Fruit fly (Drosophila melanogaster) whole organism, embryonic: Measurements from ENCODE around the gene CG15742.

Experiments used
- CG1233 ChIP-seq: fragments of 200-800 bp; sonication (Bioruptor generic); optimal IDR thresholded peaks from 4 replicates; lab custom pipeline; 2018; ENCODE audit warnings: missing biosample characterization, mild to moderate bottlenecking, missing genetic modification characterization
- gcm ChIP-seq: fragments of 200-800 bp; sonication (Bioruptor generic); optimal IDR thresholded peaks from 2 replicates; lab custom pipeline; 2019; ENCODE audit warnings: missing biosample characterization, mild to moderate bottlenecking, missing genetic modification characterization, moderate library complexity
- zfh1 ChIP-seq: fragments of 200-800 bp; sonication (Bioruptor generic); IDR thresholded peaks from 3 replicates; pipeline ENCODE4 v1.3.6; 2022; ENCODE audit warnings: missing biosample characterization, missing genetic modification characterization

- TF ChIP-seq zfh1 (GFP tag; lab: Robert Waterston, UW) (no peak), gcm (no peak), CG1233 (GFP tag; lab: Kevin White, UChicago) (no peak)
Observed at dm6 chrX:13243726-13244323, 14.5 kb downstream of the CG15742 start.
